Fruit fly (Drosophila melanogaster) whole organism, pupa: ENCODE results near the gene Sema1a.

Experiments used
- CG10348 ChIP-seq: fragments of 200-800 bp; sonication (Bioruptor generic); IDR thresholded peaks from 2 replicates; pipeline ENCODE4 v1.3.6; 2022; ENCODE audit warnings: missing biosample characterization, missing genetic modification characterization
- CG14655 ChIP-seq: fragments of 200-800 bp; sonication (Bioruptor generic); optimal IDR thresholded peaks from 3 replicates; lab custom pipeline; 2017; ENCODE audit warnings: mild to moderate bottlenecking, missing biosample characterization, missing genetic modification reagents, missing genetic modification characterization
- CG15710 ChIP-seq: fragments of 200-800 bp; sonication (Bioruptor generic); optimal IDR thresholded peaks from 2 replicates; lab custom pipeline; 2018; ENCODE audit warnings: missing biosample characterization, mild to moderate bottlenecking, missing genetic modification characterization, moderate library complexity
- CG17806 ChIP-seq: fragments of 200-800 bp; sonication (Bioruptor generic); optimal IDR thresholded peaks from 2 replicates; lab custom pipeline; 2018; ENCODE audit warnings: missing biosample characterization, mild to moderate bottlenecking, missing genetic modification characterization, moderate library complexity
- CG32121 ChIP-seq: fragments of 200-800 bp; sonication (Bioruptor generic); IDR thresholded peaks from 2 replicates; pipeline ENCODE4 v1.3.6; 2022; ENCODE audit warnings: missing biosample characterization, missing genetic modification characterization
- CG34367 ChIP-seq: fragments of 200-800 bp; sonication (Bioruptor generic); optimal IDR thresholded peaks from 2 replicates; lab custom pipeline; 2018; ENCODE audit warnings: missing biosample characterization, mild to moderate bottlenecking, missing genetic modification characterization
- CG8159 ChIP-seq: fragments of 200-800 bp; sonication (Bioruptor generic); optimal IDR thresholded peaks from 3 replicates; lab custom pipeline; 2018; ENCODE audit warnings: missing biosample characterization, mild to moderate bottlenecking, missing genetic modification characterization, moderate library complexity
- CG9948 ChIP-seq: fragments of 200-800 bp; sonication (Bioruptor generic); optimal IDR thresholded peaks from 2 replicates; lab custom pipeline; 2018; ENCODE audit warnings: missing biosample characterization, mild to moderate bottlenecking, missing genetic modification characterization, moderate library complexity
- D1 ChIP-seq: fragments of 200-800 bp; sonication (Bioruptor generic); optimal IDR thresholded peaks from 2 replicates; lab custom pipeline; 2018; ENCODE audit warnings: missing biosample characterization, mild to moderate bottlenecking, missing genetic modification characterization, moderate library complexity
- EcR ChIP-seq: fragments of 200-800 bp; sonication (Bioruptor generic); optimal IDR thresholded peaks from 3 replicates; lab custom pipeline; 2019; ENCODE audit warnings: missing biosample characterization, missing genetic modification characterization, mild to moderate bottlenecking, moderate library complexity, missing genetic modification reagents
- Ets98B ChIP-seq: fragments of 200-800 bp; sonication (Bioruptor generic); IDR thresholded peaks from 2 replicates; pipeline ENCODE4 v1.3.6; 2022; ENCODE audit warnings: missing biosample characterization, missing genetic modification characterization
- Pif1B ChIP-seq: fragments of 200-800 bp; sonication (Bioruptor generic); optimal IDR thresholded peaks from 3 replicates; lab custom pipeline; 2016; ENCODE audit warnings: missing biosample characterization, missing genetic modification characterization
- fd96Ca ChIP-seq: fragments of 200-800 bp; sonication (Bioruptor generic); IDR thresholded peaks from 3 replicates; pipeline ENCODE4 v1.3.6; 2022; ENCODE audit warnings: missing biosample characterization, missing genetic modification characterization
- rn ChIP-seq: fragments of 200-800 bp; sonication (Bioruptor generic); IDR thresholded peaks from 2 replicates; pipeline ENCODE4 v1.3.6; 2022; ENCODE audit warnings: missing biosample characterization, missing genetic modification characterization

DNA sequence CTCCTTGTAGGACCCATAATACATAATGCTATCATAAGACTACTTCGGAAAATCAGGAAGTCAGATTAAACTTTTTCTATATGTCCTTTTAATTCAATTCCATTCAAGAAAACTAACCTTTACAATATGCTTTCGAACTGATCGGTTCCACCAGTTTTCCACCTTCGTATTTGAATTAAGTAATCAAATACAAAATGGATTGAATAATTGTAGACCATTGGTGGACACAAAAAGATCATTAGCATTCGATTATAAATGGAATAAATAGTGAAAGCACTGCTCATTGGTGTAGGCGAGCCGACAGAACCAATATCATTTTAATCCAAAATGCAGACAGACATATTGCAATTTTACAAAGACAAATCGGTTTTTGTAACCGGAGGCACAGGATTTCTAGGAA lies 22.6 kb upstream of the Sema1a start, which contains the start of gene Sgp:
- TF ChIP-seq EcR (GFP tag; lab: Kevin White, UChicago) (no peak), Ets98B (no peak), CG8159 (tag; lab: Kevin White, UChicago) (no peak), fd96Ca (GFP tag; lab: Robert Waterston, UW) (no peak), CG9948 (tag; lab: Kevin White, UChicago) (no peak), CG15710 (no peak), D1 (tag; lab: Kevin White, UChicago) (no peak), Pif1B (GFP tag; lab: Kevin White, UChicago) (no peak), CG32121 (GFP tag; lab: Robert Waterston, UW) (no peak), CG34367 (tag; lab: Kevin White, UChicago) (no peak), rn (GFP tag; lab: Robert Waterston, UW) (no peak), CG17806 (no peak), CG14655 (GFP tag; lab: Kevin White, UChicago) (no peak), CG10348 (GFP tag; lab: Robert Waterston, UW) (no peak)
